Fruit fly (Drosophila melanogaster) whole organism, pupa: Measurements from ENCODE around the gene CG4896.

Experiments
- CG10348 ChIP-seq: fragments of 200-800 bp; sonication (Bioruptor generic); IDR thresholded peaks from 2 replicates; pipeline ENCODE4 v1.3.6; 2022; ENCODE audit warnings: missing biosample characterization, missing genetic modification characterization
- CG12605 ChIP-seq: fragments of 200-800 bp; sonication (Bioruptor generic); IDR thresholded peaks from 2 replicates; pipeline ENCODE4 v1.3.6; 2022; ENCODE audit warnings: missing biosample characterization, missing genetic modification characterization
- CG13204 ChIP-seq: fragments of 200-800 bp; sonication (Bioruptor generic); optimal IDR thresholded peaks from 2 replicates; lab custom pipeline; 2018; ENCODE audit warnings: missing biosample characterization, mild to moderate bottlenecking, missing genetic modification characterization, moderate library complexity
- CG14655 ChIP-seq: fragments of 200-800 bp; sonication (Bioruptor generic); optimal IDR thresholded peaks from 3 replicates; lab custom pipeline; 2017; ENCODE audit warnings: mild to moderate bottlenecking, missing biosample characterization, missing genetic modification reagents, missing genetic modification characterization
- CG15710 ChIP-seq: fragments of 200-800 bp; sonication (Bioruptor generic); optimal IDR thresholded peaks from 2 replicates; lab custom pipeline; 2018; ENCODE audit warnings: missing biosample characterization, mild to moderate bottlenecking, missing genetic modification characterization, moderate library complexity
- CG17806 ChIP-seq: fragments of 200-800 bp; sonication (Bioruptor generic); optimal IDR thresholded peaks from 2 replicates; lab custom pipeline; 2018; ENCODE audit warnings: missing biosample characterization, mild to moderate bottlenecking, missing genetic modification characterization, moderate library complexity
- CG32121 ChIP-seq: fragments of 200-800 bp; sonication (Bioruptor generic); IDR thresholded peaks from 2 replicates; pipeline ENCODE4 v1.3.6; 2022; ENCODE audit warnings: missing biosample characterization, missing genetic modification characterization
- CG34367 ChIP-seq: fragments of 200-800 bp; sonication (Bioruptor generic); optimal IDR thresholded peaks from 2 replicates; lab custom pipeline; 2018; ENCODE audit warnings: missing biosample characterization, mild to moderate bottlenecking, missing genetic modification characterization
- CG4496 ChIP-seq: fragments of 200-800 bp; sonication (Bioruptor generic); IDR thresholded peaks from 3 replicates; pipeline ENCODE4 v1.3.6; 2022; ENCODE audit warnings: missing biosample characterization, missing genetic modification characterization
- CG8159 ChIP-seq: fragments of 200-800 bp; sonication (Bioruptor generic); optimal IDR thresholded peaks from 3 replicates; lab custom pipeline; 2018; ENCODE audit warnings: missing biosample characterization, mild to moderate bottlenecking, missing genetic modification characterization, moderate library complexity
- CG8301 ChIP-seq: fragments of 200-800 bp; sonication (Bioruptor generic); optimal IDR thresholded peaks from 2 replicates; lab custom pipeline; 2018; ENCODE audit warnings: missing biosample characterization, mild to moderate bottlenecking, missing genetic modification characterization
- CG9948 ChIP-seq: fragments of 200-800 bp; sonication (Bioruptor generic); optimal IDR thresholded peaks from 2 replicates; lab custom pipeline; 2018; ENCODE audit warnings: missing biosample characterization, mild to moderate bottlenecking, missing genetic modification characterization, moderate library complexity
- D1 ChIP-seq: fragments of 200-800 bp; sonication (Bioruptor generic); optimal IDR thresholded peaks from 2 replicates; lab custom pipeline; 2018; ENCODE audit warnings: missing biosample characterization, mild to moderate bottlenecking, missing genetic modification characterization, moderate library complexity
- EcR ChIP-seq: fragments of 200-800 bp; sonication (Bioruptor generic); optimal IDR thresholded peaks from 3 replicates; lab custom pipeline; 2019; ENCODE audit warnings: missing biosample characterization, missing genetic modification characterization, mild to moderate bottlenecking, moderate library complexity, missing genetic modification reagents
- Ets98B ChIP-seq: fragments of 200-800 bp; sonication (Bioruptor generic); IDR thresholded peaks from 2 replicates; pipeline ENCODE4 v1.3.6; 2022; ENCODE audit warnings: missing biosample characterization, missing genetic modification characterization
- Pif1A ChIP-seq: fragments of 200-800 bp; sonication (Bioruptor generic); optimal IDR thresholded peaks from 3 replicates; lab custom pipeline; 2016; ENCODE audit warnings: missing biosample characterization, missing genetic modification characterization
- Pif1B ChIP-seq: fragments of 200-800 bp; sonication (Bioruptor generic); optimal IDR thresholded peaks from 3 replicates; lab custom pipeline; 2016; ENCODE audit warnings: missing biosample characterization, missing genetic modification characterization
- Snoo ChIP-seq: fragments of 200-800 bp; sonication (Bioruptor generic); optimal IDR thresholded peaks from 3 replicates; lab custom pipeline; 2017; ENCODE audit warnings: missing biosample characterization, mild to moderate bottlenecking, missing genetic modification characterization, inconsistent platforms
- fd96Ca ChIP-seq: fragments of 200-800 bp; sonication (Bioruptor generic); IDR thresholded peaks from 3 replicates; pipeline ENCODE4 v1.3.6; 2022; ENCODE audit warnings: missing biosample characterization, missing genetic modification characterization
- gl ChIP-seq: fragments of 200-800 bp; sonication (Bioruptor generic); optimal IDR thresholded peaks from 2 replicates; lab custom pipeline; 2018; ENCODE audit warnings: missing biosample characterization, mild to moderate bottlenecking, missing genetic modification characterization
- rn ChIP-seq: fragments of 200-800 bp; sonication (Bioruptor generic); IDR thresholded peaks from 2 replicates; pipeline ENCODE4 v1.3.6; 2022; ENCODE audit warnings: missing biosample characterization, missing genetic modification characterization

The CG4896 gene

dm6 chr2L:1147656-1148055 is 29.8 kb upstream of the CG4896 start:
- TF ChIP-seq CG13204 (GFP tag; lab: Kevin White, UChicago): no peak
- no peak for TF ChIP-seq gl (tag; lab: Kevin White, UChicago)
- TF ChIP-seq CG8159 (tag; lab: Kevin White, UChicago): no peak
- TF ChIP-seq Pif1B (GFP tag; lab: Kevin White, UChicago): no peak
- TF ChIP-seq EcR (GFP tag; lab: Kevin White, UChicago): no peak

- TF ChIP-seq CG4496 (GFP tag; lab: Robert Waterston, UW): peak; percentile 69
- peak; percentile 30; the same call in 1 of the 2 replicates for TF ChIP-seq CG32121 (GFP tag; lab: Robert Waterston, UW)
- TF ChIP-seq CG15710 (tag; lab: Kevin White, UChicago): peak; percentile 0
- TF ChIP-seq Ets98B (GFP tag; lab: Robert Waterston, UW): peak; percentile 51
- TF ChIP-seq Pif1A (GFP tag; lab: Kevin White, UChicago): no peak
- peak; percentile 47; the same call in 1 of the 3 replicates for TF ChIP-seq fd96Ca (GFP tag; lab: Robert Waterston, UW)
- TF ChIP-seq EcR (GFP tag; lab: Kevin White, UChicago): no peak
- no peak for TF ChIP-seq CG10348 (GFP tag; lab: Robert Waterston, UW)
- TF ChIP-seq rn: no peak; the same call in 1 of the 2 replicates
- no peak for TF ChIP-seq D1
- TF ChIP-seq Pif1B (GFP tag; lab: Kevin White, UChicago): no peak
- TF ChIP-seq CG9948 (tag; lab: Kevin White, UChicago): no peak
- TF ChIP-seq, all 21 proteins: peak for 5
These were observed 26.9 kb upstream of the CG4896 start, which contains the start of the genes Tfb4 and Vps29 for dm6 chr2L:1150554-1150953. Gene Tfb4 (minus strand): TSS chr2L:1150677. Gene Vps29 (plus strand): TSS chr2L:1150766.

dm6 chr2L:1152693-1153092 is 24.8 kb upstream of the CG4896 start:
- TF ChIP-seq CG12605: no peak
- no peak for TF ChIP-seq CG10348 (GFP tag; lab: Robert Waterston, UW)
- TF ChIP-seq CG17806 (tag; lab: Kevin White, UChicago): no peak
- no peak for TF ChIP-seq CG14655 (GFP tag; lab: Kevin White, UChicago)
- no peak for TF ChIP-seq Pif1B (GFP tag; lab: Kevin White, UChicago)
- no peak for TF ChIP-seq CG8301 (tag; lab: Kevin White, UChicago)

- TF ChIP-seq rn (no peak), Pif1A (GFP tag; lab: Kevin White, UChicago) (no peak), CG8159 (tag; lab: Kevin White, UChicago) (no peak), D1 (no peak)
These were observed 20.8 kb upstream of the CG4896 start for dm6 chr2L:1156592-1157249.

dm6 chr2L:1157357-1157678 is 20.2 kb upstream of the CG4896 start:
- no peak for TF ChIP-seq rn
- TF ChIP-seq CG17806 (tag; lab: Kevin White, UChicago): no peak
- no peak for TF ChIP-seq CG14655 (GFP tag; lab: Kevin White, UChicago)
- TF ChIP-seq gl (tag; lab: Kevin White, UChicago): no peak
- peak; percentile 5 for TF ChIP-seq CG15710 (tag; lab: Kevin White, UChicago)
- no peak for TF ChIP-seq Pif1A (GFP tag; lab: Kevin White, UChicago)
- TF ChIP-seq CG8159 (tag; lab: Kevin White, UChicago): no peak
- TF ChIP-seq, all 21 proteins: peak for 1

- TF ChIP-seq D1: no peak
- no peak for TF ChIP-seq CG14655 (GFP tag; lab: Kevin White, UChicago)
- TF ChIP-seq Pif1B (GFP tag; lab: Kevin White, UChicago): no peak
- peak; percentile 20 for TF ChIP-seq CG17806 (tag; lab: Kevin White, UChicago)
- no peak for TF ChIP-seq CG12605
- TF ChIP-seq EcR (GFP tag; lab: Kevin White, UChicago): peak; percentile 82
- TF ChIP-seq CG10348 (GFP tag; lab: Robert Waterston, UW): no peak
- peak; percentile 7; the same call in 1 of the 2 replicates for TF ChIP-seq Ets98B (GFP tag; lab: Robert Waterston, UW)
- TF ChIP-seq CG8301 (tag; lab: Kevin White, UChicago): peak; percentile 15
- peak; percentile 53 for TF ChIP-seq CG8159 (tag; lab: Kevin White, UChicago)
- TF ChIP-seq CG34367: no peak
- TF ChIP-seq Snoo (tag; lab: Kevin White, UChicago): no peak
- peak; percentile 23 for TF ChIP-seq CG9948 (tag; lab: Kevin White, UChicago)
- no peak for TF ChIP-seq fd96Ca (GFP tag; lab: Robert Waterston, UW)
- no peak for TF ChIP-seq rn
- TF ChIP-seq gl (tag; lab: Kevin White, UChicago): no peak
- peak; percentile 48 for TF ChIP-seq CG15710 (tag; lab: Kevin White, UChicago)
- no peak for TF ChIP-seq Pif1A (GFP tag; lab: Kevin White, UChicago)
- TF ChIP-seq CG13204 (GFP tag; lab: Kevin White, UChicago): no peak
- TF ChIP-seq CG4496 (GFP tag; lab: Robert Waterston, UW): no peak
- TF ChIP-seq CG32121 (GFP tag; lab: Robert Waterston, UW): peak; percentile 26; the same call in 1 of the 2 replicates
- TF ChIP-seq, all 21 proteins: peak for 8
These were observed 19.6 kb upstream of the CG4896 start, which contains the start of gene capt for dm6 chr2L:1157679-1158518. Gene capt (minus strand): TSS chr2L:1158262.
